Fruit fly (Drosophila melanogaster) whole organism, embryonic: Measurements from ENCODE around the gene CG15717.

Experiments used
- Bgb ChIP-seq: fragments of 200-800 bp; sonication (Bioruptor generic); IDR thresholded peaks from 2 replicates; pipeline ENCODE4 v1.3.6; 2022; ENCODE audit warnings: missing biosample characterization, missing genetic modification characterization; ENCODE audit not compliant: partially characterized antibody
- CG10209 ChIP-seq: fragments of 200-800 bp; sonication (Bioruptor generic); optimal IDR thresholded peaks from 3 replicates; lab custom pipeline; 2017; ENCODE audit warnings: missing biosample characterization, mild to moderate bottlenecking, missing genetic modification characterization, missing genetic modification reagents
- CG1024 ChIP-seq: fragments of 200-800 bp; sonication (Bioruptor generic); IDR thresholded peaks from 2 replicates; pipeline ENCODE4 v1.3.6; 2022; ENCODE audit warnings: missing biosample characterization, missing genetic modification characterization
- CG1233 ChIP-seq: fragments of 200-800 bp; sonication (Bioruptor generic); optimal IDR thresholded peaks from 4 replicates; lab custom pipeline; 2018; ENCODE audit warnings: missing biosample characterization, mild to moderate bottlenecking, missing genetic modification characterization
- CG18764 ChIP-seq: fragments of 200-800 bp; sonication (Bioruptor generic); optimal IDR thresholded peaks from 3 replicates; lab custom pipeline; 2016; ENCODE audit warnings: missing biosample characterization, missing genetic modification characterization
- CG3065 ChIP-seq: fragments of 200-800 bp; sonication (Bioruptor generic); optimal IDR thresholded peaks from 2 replicates; lab custom pipeline; 2016; ENCODE audit warnings: missing biosample characterization, missing genetic modification characterization
- CG33557 ChIP-seq: fragments of 200-800 bp; sonication (Bioruptor generic); optimal IDR thresholded peaks from 2 replicates; lab custom pipeline; 2019; ENCODE audit warnings: missing biosample characterization, mild to moderate bottlenecking, missing genetic modification characterization, moderate library complexity
- CG34422 ChIP-seq: fragments of 200-800 bp; sonication (Bioruptor generic); IDR thresholded peaks from 3 replicates; pipeline ENCODE4 v1.3.6; 2022; ENCODE audit warnings: missing biosample characterization, missing genetic modification characterization
- CG6272 ChIP-seq: fragments of 200-800 bp; sonication (Bioruptor generic); IDR thresholded peaks from 2 replicates; pipeline ENCODE4 v1.3.6; 2022; ENCODE audit warnings: missing biosample characterization, missing genetic modification characterization
- CG6689 ChIP-seq: fragments of 200-800 bp; sonication (Bioruptor generic); IDR thresholded peaks from 2 replicates; pipeline ENCODE4 v1.3.6; 2022; ENCODE audit warnings: missing biosample characterization, missing genetic modification characterization
- CG6791 ChIP-seq: fragments of 200-800 bp; sonication (Bioruptor generic); IDR thresholded peaks from 3 replicates; pipeline ENCODE4 v1.3.6; 2022; ENCODE audit warnings: missing biosample characterization, missing genetic modification characterization; ENCODE audit not compliant: partially characterized antibody
- CG6813 ChIP-seq: fragments of 200-800 bp; sonication (Bioruptor generic); optimal IDR thresholded peaks from 2 replicates; lab custom pipeline; 2017; ENCODE audit warnings: missing biosample characterization, missing genetic modification characterization, mild to moderate bottlenecking, moderate library complexity, missing genetic modification reagents
- CG7839 ChIP-seq: fragments of 200-800 bp; sonication (Bioruptor generic); optimal IDR thresholded peaks from 3 replicates; lab custom pipeline; 2018; ENCODE audit warnings: missing biosample characterization, mild to moderate bottlenecking, missing genetic modification characterization, moderate library complexity
- CG7928 ChIP-seq: fragments of 200-800 bp; sonication (Bioruptor generic); optimal IDR thresholded peaks from 2 replicates; lab custom pipeline; 2017; ENCODE audit warnings: missing biosample characterization, mild to moderate bottlenecking, missing genetic modification characterization
- CG9609 ChIP-seq: fragments of 200-800 bp; sonication (Bioruptor generic); optimal IDR thresholded peaks from 3 replicates; lab custom pipeline; 2016; ENCODE audit warnings: missing biosample characterization, missing genetic modification characterization
- CG9817 ChIP-seq: fragments of 200-800 bp; sonication (Bioruptor generic); optimal IDR thresholded peaks from 2 replicates; lab custom pipeline; 2018; ENCODE audit warnings: missing biosample characterization, mild to moderate bottlenecking, missing genetic modification characterization, moderate library complexity
- CrebB ChIP-seq: fragments of 200-800 bp; sonication (Bioruptor generic); optimal IDR thresholded peaks from 3 replicates; lab custom pipeline; 2018; ENCODE audit warnings: missing biosample characterization, mild to moderate bottlenecking, missing genetic modification characterization
- Dip2 ChIP-seq: fragments of 200-800 bp; sonication (Bioruptor generic); IDR thresholded peaks from 2 replicates; pipeline ENCODE4 v1.3.6; 2022; ENCODE audit warnings: missing biosample characterization, missing genetic modification characterization
- Dip3 ChIP-seq: fragments of 200-800 bp; sonication (Bioruptor generic); optimal IDR thresholded peaks from 3 replicates; lab custom pipeline; 2016; ENCODE audit warnings: missing biosample characterization, missing genetic modification characterization
- Doc3 ChIP-seq: fragments of 200-800 bp; sonication (Bioruptor generic); IDR thresholded peaks from 3 replicates; pipeline ENCODE4 v1.3.6; 2022; ENCODE audit warnings: missing biosample characterization, missing genetic modification characterization; ENCODE audit not compliant: partially characterized antibody
- Dp ChIP-seq: fragments of 200-800 bp; sonication (Bioruptor generic); optimal IDR thresholded peaks from 2 replicates; lab custom pipeline; 2018; ENCODE audit warnings: missing biosample characterization, mild to moderate bottlenecking, missing genetic modification characterization, moderate library complexity
- E2f1 ChIP-seq: fragments of 200-800 bp; sonication (Bioruptor generic); IDR thresholded peaks from 2 replicates; pipeline ENCODE4 v1.3.6; 2022; ENCODE audit warnings: missing biosample characterization, missing genetic modification characterization
- ERR ChIP-seq: fragments of 200-800 bp; sonication (Bioruptor generic); optimal IDR thresholded peaks from 2 replicates; lab custom pipeline; 2016; ENCODE audit warnings: missing biosample characterization, missing genetic modification characterization
- HLH4C ChIP-seq: fragments of 200-800 bp; sonication (Bioruptor generic); IDR thresholded peaks from 3 replicates; pipeline ENCODE4 v1.3.6; 2022; ENCODE audit warnings: missing biosample characterization, missing genetic modification characterization; ENCODE audit not compliant: partially characterized antibody
- MESR4 ChIP-seq: fragments of 200-800 bp; sonication (Bioruptor generic); optimal IDR thresholded peaks from 2 replicates; lab custom pipeline; 2018; ENCODE audit warnings: missing biosample characterization, mild to moderate bottlenecking, missing genetic modification characterization, moderate library complexity
- Myb ChIP-seq: fragments of 200-800 bp; sonication (Bioruptor generic); optimal IDR thresholded peaks from 2 replicates; lab custom pipeline; 2016; ENCODE audit warnings: missing biosample characterization, missing genetic modification characterization
- NC2β ChIP-seq: fragments of 200-800 bp; sonication (Bioruptor generic); optimal IDR thresholded peaks from 2 replicates; lab custom pipeline; 2016; ENCODE audit warnings: missing biosample characterization, missing genetic modification characterization
- Optix ChIP-seq: fragments of 200-800 bp; sonication (Bioruptor generic); IDR thresholded peaks from 3 replicates; pipeline ENCODE4 v1.3.6; 2022; ENCODE audit warnings: missing biosample characterization, missing genetic modification characterization
- Taf1 ChIP-seq: fragments of 200-800 bp; sonication (Bioruptor generic); IDR thresholded peaks from 2 replicates; pipeline ENCODE4 v1.3.6; 2022; ENCODE audit warnings: missing biosample characterization, missing genetic modification characterization
- aop ChIP-seq: fragments of 200-800 bp; sonication (Bioruptor generic); IDR thresholded peaks from 2 replicates; pipeline ENCODE4 v1.3.6; 2022; ENCODE audit warnings: missing biosample characterization, missing genetic modification characterization
- bcd ChIP-seq: fragments of 200-800 bp; sonication (Bioruptor generic); optimal IDR thresholded peaks from 2 replicates; lab custom pipeline; 2017; ENCODE audit warnings: missing biosample characterization, mild to moderate bottlenecking, missing genetic modification characterization
- caup ChIP-seq: fragments of 200-800 bp; sonication (Bioruptor generic); optimal IDR thresholded peaks from 3 replicates; lab custom pipeline; 2017; ENCODE audit warnings: missing biosample characterization, mild to moderate bottlenecking, missing genetic modification characterization, moderate library complexity; ENCODE audit not compliant: severe bottlenecking
- crp ChIP-seq, 2 experiments: fragments of 200-800 bp; sonication (Bioruptor generic); optimal IDR thresholded peaks; 2 replicates in 1 of 2; 3 replicates in 1 of 2; lab custom pipeline; 2017; ENCODE audit warnings: missing biosample characterization in 2 of 2, missing genetic modification characterization in 2 of 2, mild to moderate bottlenecking in 1 of 2, moderate library complexity in 1 of 2
- dimm ChIP-seq: fragments of 200-800 bp; sonication (Bioruptor generic); IDR thresholded peaks from 2 replicates; pipeline ENCODE4 v1.3.6; 2022; ENCODE audit warnings: missing biosample characterization, missing genetic modification characterization
- dmrt11E ChIP-seq: fragments of 200-800 bp; sonication (Bioruptor generic); optimal IDR thresholded peaks from 3 replicates; lab custom pipeline; 2018; ENCODE audit warnings: missing biosample characterization, mild to moderate bottlenecking, missing genetic modification characterization, moderate library complexity
- fd64A ChIP-seq: fragments of 200-800 bp; sonication (Bioruptor generic); optimal IDR thresholded peaks from 3 replicates; lab custom pipeline; 2018; ENCODE audit warnings: missing biosample characterization, mild to moderate bottlenecking, missing genetic modification characterization
- grn ChIP-seq: fragments of 200-800 bp; sonication (Bioruptor generic); optimal IDR thresholded peaks from 3 replicates; lab custom pipeline; 2017; ENCODE audit warnings: missing biosample characterization, missing genetic modification characterization
- gt ChIP-seq: fragments of 200-800 bp; sonication (Bioruptor generic); IDR thresholded peaks from 2 replicates; pipeline ENCODE4 v1.3.6; 2022; ENCODE audit warnings: missing biosample characterization, missing genetic modification characterization
- kah ChIP-seq: fragments of 200-800 bp; sonication (Bioruptor generic); optimal IDR thresholded peaks from 2 replicates; lab custom pipeline; 2018; ENCODE audit warnings: missing biosample characterization, mild to moderate bottlenecking, missing genetic modification characterization
- lola ChIP-seq, 3 experiments: fragments of >200 bp in 2 of 3; fragments of 200-800 bp in 1 of 3; sonication (Bioruptor generic) in 1 of 3; optimal IDR thresholded peaks; 2 replicates each; lab custom pipeline; 2017 to 2019; ENCODE audit warnings: missing biosample characterization in 3 of 3, missing genetic modification characterization in 3 of 3, mild to moderate bottlenecking in 1 of 3, moderate library complexity in 1 of 3
- luna ChIP-seq: fragments of 200-800 bp; sonication (Bioruptor generic); optimal IDR thresholded peaks from 2 replicates; lab custom pipeline; 2016; ENCODE audit warnings: missing biosample characterization, missing genetic modification characterization
- mirr ChIP-seq: fragments of 200-800 bp; sonication (Bioruptor generic); optimal IDR thresholded peaks from 3 replicates; lab custom pipeline; 2018; ENCODE audit warnings: missing biosample characterization, mild to moderate bottlenecking, missing genetic modification characterization
- nau ChIP-seq: fragments of 200-800 bp; sonication (Bioruptor generic); optimal IDR thresholded peaks from 3 replicates; lab custom pipeline; 2017; ENCODE audit warnings: missing biosample characterization, mild to moderate bottlenecking, missing genetic modification characterization, missing genetic modification reagents
- oc ChIP-seq: fragments of 200-800 bp; sonication (Bioruptor generic); optimal IDR thresholded peaks from 2 replicates; lab custom pipeline; 2018; ENCODE audit warnings: missing biosample characterization, mild to moderate bottlenecking, missing genetic modification characterization, moderate library complexity
- otp ChIP-seq: fragments of 200-800 bp; sonication (Bioruptor generic); IDR thresholded peaks from 3 replicates; pipeline ENCODE4, ENCODE4 v1.3.6; 2022; ENCODE audit warnings: missing biosample characterization, missing genetic modification characterization
- phol ChIP-seq: fragments of 200-800 bp; sonication (Bioruptor generic); optimal IDR thresholded peaks from 3 replicates; lab custom pipeline; 2018; ENCODE audit warnings: missing biosample characterization, mild to moderate bottlenecking, missing genetic modification characterization, moderate library complexity
- shn ChIP-seq: fragments of 200-800 bp; sonication (Bioruptor generic); optimal IDR thresholded peaks from 3 replicates; lab custom pipeline; 2016; ENCODE audit warnings: missing biosample characterization, missing genetic modification characterization
- slou ChIP-seq: fragments of 200-800 bp; sonication (Bioruptor generic); optimal IDR thresholded peaks from 3 replicates; lab custom pipeline; 2016; ENCODE audit warnings: missing biosample characterization, missing genetic modification characterization
- tll ChIP-seq, 2 experiments: fragments of 200-800 bp in 1 of 2; fragments of >200 bp in 1 of 2; sonication (Bioruptor generic) in 1 of 2; optimal IDR thresholded peaks; 2 replicates each; lab custom pipeline; 2017 to 2019; ENCODE audit warnings: missing biosample characterization in 2 of 2, missing genetic modification characterization in 2 of 2, mild to moderate bottlenecking in 1 of 2, moderate library complexity in 1 of 2
- wdn ChIP-seq: fragments of 200-800 bp; sonication (Bioruptor generic); IDR thresholded peaks from 2 replicates; pipeline ENCODE4 v1.3.6; 2022; ENCODE audit warnings: missing biosample characterization, missing genetic modification characterization

Gene CG15717

dm6 chrX:13099919-13100318, 28.8 kb upstream of the CG15717 start (continued):
- TF ChIP-seq bcd (GFP tag; lab: Kevin White, UChicago) (peak; percentile 79), grn (GFP tag; lab: Kevin White, UChicago) (no peak), Doc3 (GFP tag; lab: Robert Waterston, UW) (no peak), crp (GFP tag; optimal IDR thresholded peaks at IDR 0.05; lab: Kevin White, UChicago) (no peak), CG3065 (GFP tag; lab: Kevin White, UChicago) (no peak), Optix (GFP tag; lab: Robert Waterston, UW) (peak; percentile 67), kah (GFP tag; lab: Kevin White, UChicago) (peak; percentile 47), dimm (GFP tag; lab: Robert Waterston, UW) (0 out of 2 replicates have a peak, but pooled peaks have one; percentile 46), CG7839 (tag; lab: Kevin White, UChicago) (peak; percentile 88), E2f1 (GFP tag; lab: Robert Waterston, UW) (peak; percentile 86), otp (GFP tag; lab: Robert Waterston, UW) (peak; percentile 83), gt (GFP tag; lab: Robert Waterston, UW) (0 out of 2 replicates have a peak, but pooled peaks have one; percentile 46), luna (GFP tag; lab: Kevin White, UChicago) (no peak), caup (peak; percentile 84), phol (tag; lab: Kevin White, UChicago) (peak; percentile 72), MESR4 (GFP tag; lab: Kevin White, UChicago) (no peak), NC2β (GFP tag; lab: Kevin White, UChicago) (no peak), wdn (peak; percentile 77), CrebB (tag; lab: Kevin White, UChicago) (peak; percentile 75), CG33557 (GFP tag; lab: Kevin White, UChicago) (peak; percentile 19), Dip2 (no peak), CG9817 (tag; lab: Kevin White, UChicago) (peak; percentile 92), aop (GFP tag; lab: Robert Waterston, UW) (0 out of 2 replicates have a peak, but pooled peaks have one; percentile 37), Myb (no peak), dmrt11E (tag; lab: Kevin White, UChicago) (peak; percentile 45), Dp (GFP tag; lab: Kevin White, UChicago) (no peak), CG6813 (GFP tag; lab: Kevin White, UChicago) (peak; percentile 80), HLH4C (no peak), CG7928 (GFP tag; lab: Kevin White, UChicago) (peak; percentile 20), shn (GFP tag; lab: Kevin White, UChicago) (no peak), CG1233 (GFP tag; lab: Kevin White, UChicago) (peak; percentile 72), ERR (GFP tag; lab: Kevin White, UChicago) (no peak), CG6272 (GFP tag; lab: Robert Waterston, UW) (peak; percentile 89), Taf1 (peak; percentile 78), fd64A (no peak), Dip3 (GFP tag; lab: Kevin White, UChicago) (peak; percentile 13), mirr (GFP tag; lab: Kevin White, UChicago) (peak; percentile 59), CG10209 (peak; percentile 83), CG34422 (peak; percentile 92), slou (GFP tag; lab: Kevin White, UChicago) (no peak), CG18764 (GFP tag; lab: Kevin White, UChicago) (peak; percentile 38), CG6689 (GFP tag; lab: Robert Waterston, UW) (peak; percentile 89), tll (GFP tag; optimal IDR thresholded peaks at IDR 0.05; lab: Kevin White, UChicago) (no peak), CG6791 (no peak), CG9609 (GFP tag; lab: Kevin White, UChicago) (no peak), lola (GFP tag; optimal IDR thresholded peaks at IDR 0.05; lab: Kevin White, UChicago) (peak in 1 of 3 experiments; percentile 36), CG1024 (peak; percentile 61), Bgb (GFP tag; lab: Robert Waterston, UW) (no peak), oc (tag; lab: Kevin White, UChicago) (peak; percentile 40), nau (peak; percentile 51)
